Fruit fly (Drosophila melanogaster) whole organism, embryonic: ENCODE results near the gene CG45066.
A peak's percentile ranks its signal among the peaks of the same experiment; 100 is the strongest.

Source experiments
- CG10366 ChIP-seq: fragments of 200-800 bp; sonication (Bioruptor generic); IDR thresholded peaks from 2 replicates; pipeline ENCODE4 v1.3.6; 2022; ENCODE audit warnings: missing biosample characterization, missing genetic modification characterization
- CG11093 ChIP-seq: fragments of 200-800 bp; sonication (Bioruptor generic); IDR thresholded peaks from 3 replicates; pipeline ENCODE4 v1.3.6; 2022; ENCODE audit warnings: missing biosample characterization, missing genetic modification characterization
- CG12236 ChIP-seq: fragments of 200-800 bp; sonication (Bioruptor generic); optimal IDR thresholded peaks from 2 replicates; lab custom pipeline; 2016; ENCODE audit warnings: missing biosample characterization, missing genetic modification characterization
- CG1233 ChIP-seq: fragments of 200-800 bp; sonication (Bioruptor generic); optimal IDR thresholded peaks from 4 replicates; lab custom pipeline; 2018; ENCODE audit warnings: missing biosample characterization, mild to moderate bottlenecking, missing genetic modification characterization
- CG14050 ChIP-seq: fragments of 200-800 bp; sonication (Bioruptor generic); IDR thresholded peaks from 3 replicates; pipeline ENCODE4 v1.3.6; 2022; ENCODE audit warnings: missing biosample characterization, missing genetic modification characterization
- CG15514 ChIP-seq: fragments of 200-800 bp; sonication (Bioruptor generic); optimal IDR thresholded peaks from 3 replicates; lab custom pipeline; 2017; ENCODE audit warnings: missing biosample characterization, missing genetic modification characterization, mild to moderate bottlenecking, moderate library complexity, missing genetic modification reagents
- CG17361 ChIP-seq: fragments of 200-800 bp; sonication (Bioruptor generic); IDR thresholded peaks from 3 replicates; pipeline ENCODE4 v1.3.6; 2022; ENCODE audit warnings: missing biosample characterization, missing genetic modification characterization
- CG17385 ChIP-seq: fragments of 200-800 bp; sonication (Bioruptor generic); optimal IDR thresholded peaks from 3 replicates; lab custom pipeline; 2018; ENCODE audit warnings: missing biosample characterization, mild to moderate bottlenecking, missing genetic modification characterization
- CG18476 ChIP-seq: fragments of 200-800 bp; sonication (Bioruptor generic); optimal IDR thresholded peaks from 2 replicates; lab custom pipeline; 2016; ENCODE audit warnings: missing biosample characterization, mild to moderate bottlenecking, missing genetic modification characterization
- CG18764 ChIP-seq: fragments of 200-800 bp; sonication (Bioruptor generic); optimal IDR thresholded peaks from 3 replicates; lab custom pipeline; 2016; ENCODE audit warnings: missing biosample characterization, missing genetic modification characterization
- CG31365 ChIP-seq: fragments of 200-800 bp; sonication (Bioruptor generic); optimal IDR thresholded peaks from 2 replicates; lab custom pipeline; 2018; ENCODE audit warnings: missing biosample characterization, mild to moderate bottlenecking, missing genetic modification characterization
- CG5245 ChIP-seq: fragments of 200-800 bp; sonication (Bioruptor generic); optimal IDR thresholded peaks from 3 replicates; lab custom pipeline; 2016; ENCODE audit warnings: missing biosample characterization, missing genetic modification characterization
- CG6254 ChIP-seq: fragments of 200-800 bp; sonication (Bioruptor generic); optimal IDR thresholded peaks from 3 replicates; lab custom pipeline; 2017; ENCODE audit warnings: mild to moderate bottlenecking, missing biosample characterization, missing genetic modification reagents, missing genetic modification characterization
- CG6654 ChIP-seq: fragments of 200-800 bp; sonication (Bioruptor generic); optimal IDR thresholded peaks from 2 replicates; lab custom pipeline; 2017; ENCODE audit warnings: missing biosample characterization, mild to moderate bottlenecking, missing genetic modification characterization
- CG7556 ChIP-seq: fragments of 200-800 bp; sonication (Bioruptor generic); optimal IDR thresholded peaks from 2 replicates; lab custom pipeline; 2017; ENCODE audit warnings: missing biosample characterization, mild to moderate bottlenecking, missing genetic modification characterization
- CG8089 ChIP-seq: fragments of 200-800 bp; sonication (Bioruptor generic); optimal IDR thresholded peaks from 3 replicates; lab custom pipeline; 2016; ENCODE audit warnings: missing biosample characterization, missing genetic modification characterization
- CG8388 ChIP-seq: fragments of 200-800 bp; sonication (Bioruptor generic); optimal IDR thresholded peaks from 2 replicates; lab custom pipeline; 2019; ENCODE audit warnings: missing biosample characterization, mild to moderate bottlenecking, missing genetic modification characterization, moderate library complexity
- CG8478 ChIP-seq: fragments of >200 bp; optimal IDR thresholded peaks from 2 replicates; lab custom pipeline; 2018
- CG9215 ChIP-seq: fragments of 200-800 bp; sonication (Bioruptor generic); IDR thresholded peaks from 2 replicates; pipeline ENCODE4 v1.3.6; 2022; ENCODE audit warnings: missing biosample characterization, missing genetic modification characterization
- CkIIα-i1 ChIP-seq: fragments of 200-800 bp; sonication (Bioruptor generic); IDR thresholded peaks from 2 replicates; pipeline ENCODE4 v1.3.6; 2022; ENCODE audit warnings: missing biosample characterization, missing genetic modification characterization
- Dp ChIP-seq: fragments of 200-800 bp; sonication (Bioruptor generic); optimal IDR thresholded peaks from 2 replicates; lab custom pipeline; 2018; ENCODE audit warnings: missing biosample characterization, mild to moderate bottlenecking, missing genetic modification characterization, moderate library complexity
- ERR ChIP-seq: fragments of 200-800 bp; sonication (Bioruptor generic); optimal IDR thresholded peaks from 2 replicates; lab custom pipeline; 2016; ENCODE audit warnings: missing biosample characterization, missing genetic modification characterization
- Fer2 ChIP-seq: fragments of 200-800 bp; sonication (Bioruptor generic); optimal IDR thresholded peaks from 2 replicates; lab custom pipeline; 2018; ENCODE audit warnings: missing biosample characterization, mild to moderate bottlenecking, missing genetic modification characterization, moderate library complexity
- Fer3 ChIP-seq: fragments of 200-800 bp; sonication (Bioruptor generic); optimal IDR thresholded peaks from 2 replicates; lab custom pipeline; 2018; ENCODE audit warnings: missing biosample characterization, mild to moderate bottlenecking, missing genetic modification characterization, moderate library complexity
- Gsc ChIP-seq: fragments of 200-800 bp; sonication (Bioruptor generic); IDR thresholded peaks from 2 replicates; pipeline ENCODE4 v1.3.6; 2022; ENCODE audit warnings: missing biosample characterization, missing genetic modification characterization
- HLH3B ChIP-seq: fragments of 200-800 bp; sonication (Bioruptor generic); IDR thresholded peaks from 2 replicates; pipeline ENCODE4 v1.3.6; 2022; ENCODE audit warnings: missing biosample characterization, missing genetic modification characterization
- Hr51 ChIP-seq, 2 experiments: fragments of 200-800 bp; sonication (Bioruptor generic); optimal IDR thresholded peaks; 2 replicates in 1 of 2; 3 replicates in 1 of 2; lab custom pipeline; 2016 to 2018; ENCODE audit warnings: missing biosample characterization in 2 of 2, missing genetic modification characterization in 2 of 2, mild to moderate bottlenecking in 1 of 2, moderate library complexity in 1 of 2
- Lim3 ChIP-seq: fragments of 200-800 bp; sonication (Bioruptor generic); IDR thresholded peaks from 2 replicates; pipeline ENCODE4 v1.3.6; 2022; ENCODE audit warnings: missing biosample characterization, missing genetic modification characterization
- MBD-R2 ChIP-seq: fragments of 200-800 bp; sonication (Bioruptor generic); IDR thresholded peaks from 2 replicates; pipeline ENCODE4 v1.3.6; 2022; ENCODE audit warnings: missing biosample characterization, missing genetic modification characterization
- MTF-1 ChIP-seq: fragments of 200-800 bp; sonication (Bioruptor generic); optimal IDR thresholded peaks from 2 replicates; lab custom pipeline; 2018; ENCODE audit warnings: missing biosample characterization, mild to moderate bottlenecking, missing genetic modification characterization, borderline replicate concordance
- Mad ChIP-seq: fragments of 200-800 bp; sonication (Bioruptor generic); optimal IDR thresholded peaks from 2 replicates; lab custom pipeline; 2016; ENCODE audit warnings: missing biosample characterization, missing genetic modification characterization
- Mes4 ChIP-seq: fragments of 200-800 bp; sonication (Bioruptor generic); optimal IDR thresholded peaks from 2 replicates; lab custom pipeline; 2016; ENCODE audit warnings: missing biosample characterization, missing genetic modification characterization
- Trl ChIP-seq, 3 experiments: fragments of >200 bp in 2 of 3; fragments of 200-800 bp in 1 of 3; sonication (Bioruptor generic) in 1 of 3; optimal IDR thresholded peaks; 2 replicates in 1 of 3; 3 replicates in 2 of 3; lab custom pipeline; 2016 to 2017; ENCODE audit warnings: missing biosample characterization in 1 of 3, missing genetic modification characterization in 1 of 3
- amos ChIP-seq: fragments of 200-800 bp; sonication (Bioruptor generic); IDR thresholded peaks from 2 replicates; pipeline ENCODE4 v1.3.6; 2022; ENCODE audit warnings: missing biosample characterization, missing genetic modification characterization; ENCODE audit not compliant: partially characterized antibody
- bowl ChIP-seq: fragments of 200-800 bp; sonication (Bioruptor generic); IDR thresholded peaks from 2 replicates; pipeline ENCODE4 v1.3.6; 2022; ENCODE audit warnings: missing biosample characterization, missing genetic modification characterization
- danr ChIP-seq: fragments of 200-800 bp; sonication (Bioruptor generic); IDR thresholded peaks from 2 replicates; pipeline ENCODE4 v1.3.6; 2022; ENCODE audit warnings: missing biosample characterization, missing genetic modification characterization
- disco-r ChIP-seq: fragments of 200-800 bp; sonication (Bioruptor generic); optimal IDR thresholded peaks from 2 replicates; lab custom pipeline; 2016; ENCODE audit warnings: missing biosample characterization, missing genetic modification characterization
- dmrt11E ChIP-seq: fragments of 200-800 bp; sonication (Bioruptor generic); optimal IDR thresholded peaks from 3 replicates; lab custom pipeline; 2018; ENCODE audit warnings: missing biosample characterization, mild to moderate bottlenecking, missing genetic modification characterization, moderate library complexity
- fd96Cb ChIP-seq: fragments of 200-800 bp; sonication (Bioruptor generic); optimal IDR thresholded peaks from 2 replicates; lab custom pipeline; 2018; ENCODE audit warnings: missing biosample characterization, mild to moderate bottlenecking, missing genetic modification characterization, moderate library complexity
- fu2 ChIP-seq: fragments of 200-800 bp; sonication (Bioruptor generic); optimal IDR thresholded peaks from 2 replicates; lab custom pipeline; 2016; ENCODE audit warnings: missing biosample characterization, missing genetic modification characterization
- gce ChIP-seq: fragments of 200-800 bp; sonication (Bioruptor generic); IDR thresholded peaks from 3 replicates; pipeline ENCODE4 v1.3.6; 2022; ENCODE audit warnings: missing biosample characterization, missing genetic modification characterization
- lmd ChIP-seq: fragments of 200-800 bp; sonication (Bioruptor generic); IDR thresholded peaks from 2 replicates; pipeline ENCODE4 v1.3.6; 2022; ENCODE audit warnings: missing biosample characterization, missing genetic modification characterization
- nerfin-2 ChIP-seq: fragments of 200-800 bp; sonication (Bioruptor generic); IDR thresholded peaks from 2 replicates; pipeline ENCODE4 v1.3.6; 2022; ENCODE audit warnings: missing biosample characterization, missing genetic modification characterization; ENCODE audit not compliant: partially characterized antibody
- onecut ChIP-seq: fragments of 200-800 bp; sonication (Bioruptor generic); IDR thresholded peaks from 2 replicates; pipeline ENCODE4 v1.3.6; 2022; ENCODE audit warnings: missing biosample characterization, missing genetic modification characterization
- peb ChIP-seq: fragments of 200-800 bp; sonication (Bioruptor generic); IDR thresholded peaks from 2 replicates; pipeline ENCODE4 v1.3.6; 2022; ENCODE audit warnings: missing biosample characterization, missing genetic modification characterization
- shn ChIP-seq: fragments of 200-800 bp; sonication (Bioruptor generic); optimal IDR thresholded peaks from 3 replicates; lab custom pipeline; 2016; ENCODE audit warnings: missing biosample characterization, missing genetic modification characterization
- ssp ChIP-seq: fragments of 200-800 bp; sonication (Bioruptor generic); IDR thresholded peaks from 2 replicates; pipeline ENCODE4 v1.3.6; 2022; ENCODE audit warnings: missing biosample characterization, missing genetic modification characterization
- tgo ChIP-seq: fragments of 200-800 bp; sonication (Bioruptor generic); IDR thresholded peaks from 3 replicates; pipeline ENCODE4 v1.3.6; 2022; ENCODE audit warnings: missing biosample characterization, missing genetic modification characterization
- tna ChIP-seq: fragments of 200-800 bp; sonication (Bioruptor generic); IDR thresholded peaks from 2 replicates; pipeline ENCODE4 v1.3.6; 2022; ENCODE audit warnings: missing biosample characterization, missing genetic modification characterization; ENCODE audit not compliant: partially characterized antibody
- twi ChIP-seq: fragments of 200-800 bp; optimal IDR thresholded peaks from 2 replicates; lab custom pipeline; 2019; ENCODE audit warnings: missing biosample characterization, mild to moderate bottlenecking, missing genetic modification characterization, moderate library complexity
- unpg ChIP-seq: fragments of 200-800 bp; sonication (Bioruptor generic); optimal IDR thresholded peaks from 3 replicates; lab custom pipeline; 2018; ENCODE audit warnings: missing biosample characterization, mild to moderate bottlenecking, missing genetic modification characterization, moderate library complexity

The CG45066 gene

DNA sequence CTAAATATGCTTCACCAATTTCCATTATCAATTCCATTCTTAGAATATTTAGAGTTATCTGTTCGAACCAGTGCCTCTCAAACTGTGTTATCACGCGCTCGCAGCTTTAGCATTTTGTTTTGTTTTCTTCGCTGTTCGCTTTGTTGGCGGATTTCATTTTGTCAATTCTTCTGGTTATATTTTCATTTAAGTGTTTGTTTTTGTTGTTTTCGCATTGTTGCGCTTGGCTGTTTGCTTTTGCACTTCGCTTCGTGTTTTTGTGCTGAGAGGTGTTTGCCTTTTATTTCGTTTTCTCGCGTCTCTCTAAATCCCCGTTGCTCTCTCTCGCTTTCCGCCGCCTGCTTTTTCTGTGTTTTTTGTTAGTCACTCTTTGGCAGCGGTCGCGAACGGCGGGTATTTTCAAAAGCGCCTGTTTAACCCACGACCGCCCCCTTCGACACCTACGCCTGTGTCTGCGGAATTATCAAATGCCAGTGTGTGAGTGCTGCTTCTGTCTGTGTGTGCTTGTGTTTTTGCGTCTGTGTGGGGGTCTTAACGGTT lies 33.4 kb downstream of the CG45066 start (continued):
- TF ChIP-seq tna, result peak; percentile 61; the same call in 1 of the 2 replicates
- TF ChIP-seq ERR (GFP tag; lab: Kevin White, UChicago), result peak; percentile 35
- TF ChIP-seq nerfin-2, result no peak
- no peak for TF ChIP-seq tgo (GFP tag; lab: Robert Waterston, UW)
- no peak for TF ChIP-seq lmd
- no peak for TF ChIP-seq CG18476 (GFP tag; lab: Kevin White, UChicago)
- peak; percentile 35 for TF ChIP-seq CG17385
- TF ChIP-seq CG17361 (GFP tag; lab: Robert Waterston, UW), result no peak
- TF ChIP-seq gce (GFP tag; lab: Robert Waterston, UW), result no peak
- TF ChIP-seq Gsc (GFP tag; lab: Robert Waterston, UW), result no peak
- TF ChIP-seq Lim3, result no peak
- TF ChIP-seq shn (GFP tag; lab: Kevin White, UChicago), result peak; percentile 8
- peak; percentile 44 for TF ChIP-seq MTF-1 (GFP tag; lab: Kevin White, UChicago)
- TF ChIP-seq amos (GFP tag; lab: Robert Waterston, UW), result peak; percentile 44; the same call in 1 of the 2 replicates
- peak; percentile 17; the same call in 1 of the 2 replicates for TF ChIP-seq onecut (GFP tag; lab: Robert Waterston, UW)
- TF ChIP-seq MBD-R2 (GFP tag; lab: Robert Waterston, UW), result no peak
- no peak for TF ChIP-seq Hr51 (GFP tag; optimal IDR thresholded peaks at IDR 0.05; lab: Kevin White, UChicago)
- peak; percentile 14 for TF ChIP-seq CG5245 (GFP tag; lab: Kevin White, UChicago)
- TF ChIP-seq Dp (GFP tag; lab: Kevin White, UChicago), result peak; percentile 26
- TF ChIP-seq CG6654 (GFP tag; lab: Kevin White, UChicago), result peak; percentile 95
- TF ChIP-seq CG8388 (GFP tag; lab: Kevin White, UChicago), result no peak
- no peak for TF ChIP-seq CG8089 (GFP tag; lab: Kevin White, UChicago)
- TF ChIP-seq fd96Cb (tag; lab: Kevin White, UChicago), result no peak
- no peak for TF ChIP-seq CG11093
- TF ChIP-seq CG7556 (GFP tag; lab: Kevin White, UChicago), result no peak
- peak; percentile 7 for TF ChIP-seq Mes4 (GFP tag; lab: Kevin White, UChicago)
- TF ChIP-seq bowl (GFP tag; lab: Robert Waterston, UW), result no peak
- no peak for TF ChIP-seq CG9215 (GFP tag; lab: Robert Waterston, UW)
- 0 out of 2 replicates have a peak, but pooled peaks have one; percentile 27 for TF ChIP-seq CG10366
- TF ChIP-seq CG8478 (lab: Kevin White, UChicago), result no peak
- TF ChIP-seq twi (tag; lab: Kevin White, UChicago), result no peak
- no peak for TF ChIP-seq peb (GFP tag; lab: Robert Waterston, UW)
- no peak for TF ChIP-seq Fer2
- TF ChIP-seq Fer3 (tag; lab: Kevin White, UChicago), result peak; percentile 50
- TF ChIP-seq CG15514 (GFP tag; lab: Kevin White, UChicago), result peak; percentile 56
- peak; percentile 58 for TF ChIP-seq CG31365 (tag; lab: Kevin White, UChicago)
- no peak for TF ChIP-seq Mad (GFP tag; lab: Kevin White, UChicago)
- no peak for TF ChIP-seq CG6254 (GFP tag; lab: Kevin White, UChicago)
- no peak for TF ChIP-seq CG1233
- no peak for TF ChIP-seq ssp (GFP tag; lab: Robert Waterston, UW)
- peak; percentile 60 to 87 for TF ChIP-seq Trl (optimal IDR thresholded peaks at IDR 0.05; lab: Kevin White, UChicago)
- TF ChIP-seq Trl (GFP tag; optimal IDR thresholded peaks at IDR 0.05; lab: Kevin White, UChicago), result peak; percentile 68
- TF ChIP-seq danr (GFP tag; lab: Robert Waterston, UW), result no peak
- no peak for TF ChIP-seq CG14050 (GFP tag; lab: Robert Waterston, UW)
- no peak for TF ChIP-seq CkIIα-i1
- peak; percentile 41; the same call in 1 of the 2 replicates for TF ChIP-seq HLH3B (GFP tag; lab: Robert Waterston, UW)
- TF ChIP-seq dmrt11E, result no peak
- no peak for TF ChIP-seq CG18764
- no peak for TF ChIP-seq disco-r
- peak; percentile 13 for TF ChIP-seq unpg (GFP tag; lab: Kevin White, UChicago)
- TF ChIP-seq fu2 (GFP tag; lab: Kevin White, UChicago), result no peak
- no peak for TF ChIP-seq CG12236 (GFP tag; lab: Kevin White, UChicago)
